Fruit fly (Drosophila melanogaster): Measurements from ENCODE around the gene RanBP3.

The RanBP3 gene

dm6 chr3R:23732990-23733512 lies 19.6 kb downstream of the RanBP3 start, which contains the start of the genes Hmgcr and Rpn9 (continued):
- no peak for TF ChIP-seq tap (tag; optimal IDR thresholded peaks at IDR 0.05)
- TF ChIP-seq schlank (tag; optimal IDR thresholded peaks at IDR 0.05), result no peak
- no peak for TF ChIP-seq crc (GFP tag; optimal IDR thresholded peaks at IDR 0.05)
- peak; percentile 2 for TF ChIP-seq CG3281 (GFP tag; optimal IDR thresholded peaks at IDR 0.05)
- no peak for TF ChIP-seq Ravus (GFP tag; IDR thresholded peaks at IDR 0.05)
- TF ChIP-seq CG33213 (GFP tag; optimal IDR thresholded peaks at IDR 0.05), result peak; percentile 15
- no peak for TF ChIP-seq HLH3B (GFP tag; IDR thresholded peaks at IDR 0.05)
- peak; percentile 21 for TF ChIP-seq CG34376 (GFP tag; optimal IDR thresholded peaks at IDR 0.05)

DNA sequence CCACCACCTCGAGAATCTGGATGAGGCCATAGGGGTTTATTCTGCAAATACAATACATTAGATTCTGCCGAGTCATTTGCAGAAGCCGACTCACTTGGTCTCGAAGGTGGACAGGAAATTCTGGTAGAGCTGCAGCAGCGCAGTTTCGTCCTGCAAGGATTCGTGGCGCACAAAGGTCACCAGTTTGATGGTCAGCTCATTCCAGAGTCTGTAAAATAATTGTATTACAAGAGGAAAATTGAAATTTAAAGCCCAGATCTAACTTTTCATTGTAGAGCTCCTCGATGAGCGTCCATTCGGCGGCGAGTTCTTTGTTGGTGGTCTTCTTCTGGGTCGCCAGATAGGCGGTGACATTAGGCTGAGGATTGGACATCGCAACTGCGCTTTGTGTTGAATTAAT lies 20.1 kb downstream of the RanBP3 start:
- no peak for TF ChIP-seq CG13775 (GFP tag; optimal IDR thresholded peaks at IDR 0.05)
- TF ChIP-seq CG11504 (tag; optimal IDR thresholded peaks at IDR 0.05), result no peak
- TF ChIP-seq sd (tag; optimal IDR thresholded peaks at IDR 0.05), result no peak
- no peak for TF ChIP-seq Hr51 (GFP tag; optimal IDR thresholded peaks at IDR 0.05)
- no peak for TF ChIP-seq Fer1 (GFP tag; optimal IDR thresholded peaks at IDR 0.05)
- TF ChIP-seq hkb (optimal IDR thresholded peaks at IDR 0.05), result no peak
- no peak for TF ChIP-seq hkb (GFP tag; IDR thresholded peaks at IDR 0.05)
- TF ChIP-seq CG11696 (GFP tag; IDR thresholded peaks at IDR 0.05), result no peak
- TF ChIP-seq sqz (GFP tag; optimal IDR thresholded peaks at IDR 0.05), result no peak

DNA sequence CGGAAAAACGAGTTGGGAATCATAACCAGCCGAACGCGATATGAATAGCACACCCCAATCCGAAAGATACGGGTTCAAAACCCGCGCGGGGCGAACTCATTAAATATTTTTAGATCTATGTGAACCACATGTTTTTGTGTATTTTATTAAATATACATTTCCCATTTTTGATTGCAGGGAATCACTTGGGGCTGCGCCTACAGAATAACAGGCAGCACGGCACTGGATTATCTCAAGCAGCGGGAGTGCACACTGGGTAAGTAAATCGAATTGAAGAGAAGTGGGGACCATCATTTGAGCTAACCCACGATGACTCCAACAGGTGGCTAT lies 22.2 kb downstream of the RanBP3 start:
- TF ChIP-seq Med (GFP tag), result peak; percentile 53
- no peak for TF ChIP-seq CG31224 (GFP tag; IDR thresholded peaks at IDR 0.05)
- no peak for TF ChIP-seq Mrtf (GFP tag; IDR thresholded peaks at IDR 0.05)
- 0 out of 4 replicates have a peak, but pooled peaks have one; percentile 1 for TF ChIP-seq Dll (GFP tag; IDR thresholded peaks at IDR 0.05; ENCODE audit: partially characterized antibody)
- TF ChIP-seq Drgx (GFP tag; IDR thresholded peaks at IDR 0.05), result 0 out of 2 replicates have a peak, but pooled peaks have one; percentile 3
- 0 out of 2 replicates have a peak, but pooled peaks have one; percentile 3 for TF ChIP-seq hbn (GFP tag; IDR thresholded peaks at IDR 0.05; ENCODE audit: partially characterized antibody)
- TF ChIP-seq kah (GFP tag; optimal IDR thresholded peaks at IDR 0.05), result peak; percentile 63

- no peak for TF ChIP-seq Ets65A (GFP tag)
- TF ChIP-seq fd102C (GFP tag; optimal IDR thresholded peaks at IDR 0.05), result peak; percentile 16
- no peak for TF ChIP-seq Lhr (GFP tag; optimal IDR thresholded peaks at IDR 0.05)
- TF ChIP-seq tap (tag; optimal IDR thresholded peaks at IDR 0.05), result no peak
- 0 out of 2 replicates have a peak, but pooled peaks have one; percentile 27 for TF ChIP-seq CG6272 (GFP tag; IDR thresholded peaks at IDR 0.05)
- no peak for TF ChIP-seq CG4820 (GFP tag; optimal IDR thresholded peaks at IDR 0.05)
- peak; percentile 59 for TF ChIP-seq CoRest (tag; optimal IDR thresholded peaks at IDR 0.05)
- peak; percentile 36 for TF ChIP-seq HmgZ (tag; optimal IDR thresholded peaks at IDR 0.05)
- TF ChIP-seq CG7556 (GFP tag; optimal IDR thresholded peaks at IDR 0.05), result no peak
- no peak for TF ChIP-seq CG8944 (GFP tag; optimal IDR thresholded peaks at IDR 0.05)
- peak; percentile 5 for TF ChIP-seq CG33557 (GFP tag; optimal IDR thresholded peaks at IDR 0.05)
- TF ChIP-seq Sox100B (GFP tag; optimal IDR thresholded peaks at IDR 0.05), result no peak
- no peak for TF ChIP-seq CG6175 (GFP tag; IDR thresholded peaks at IDR 0.05)
- TF ChIP-seq CG3995 (GFP tag; optimal IDR thresholded peaks at IDR 0.05), result no peak
- no peak for TF ChIP-seq CG10267 (tag; optimal IDR thresholded peaks at IDR 0.05)
- no peak for TF ChIP-seq lmd (GFP tag; IDR thresholded peaks at IDR 0.05)
- TF ChIP-seq maf-S (GFP tag; optimal IDR thresholded peaks at IDR 0.05), result no peak
- no peak for TF ChIP-seq NC2β (GFP tag; optimal IDR thresholded peaks at IDR 0.05)
- TF ChIP-seq CG1603 (tag; optimal IDR thresholded peaks at IDR 0.05), result no peak
- no peak for TF ChIP-seq CG12155 (GFP tag; optimal IDR thresholded peaks at IDR 0.05)
- TF ChIP-seq YL-1 (GFP tag; optimal IDR thresholded peaks at IDR 0.05), result peak; percentile 26
- no peak for TF ChIP-seq CG9215 (GFP tag; IDR thresholded peaks at IDR 0.05)
- TF ChIP-seq Hmr (GFP tag; optimal IDR thresholded peaks at IDR 0.05), result peak; percentile 32
Observed at dm6 chr3R:23729632-23730471, 22.8 kb downstream of the RanBP3 start.
